Worm (Caenorhabditis elegans) whole organism, L1 larva: ENCODE measurements around the gene gtf-2H1.

ENCODE experiments used
- blmp-1 ChIP-seq: fragments of 150-350 bp; optimal IDR thresholded peaks from 2 replicates; lab custom pipeline; 2014; ENCODE audit warnings: missing biosample characterization, missing genetic modification characterization
- ces-1 ChIP-seq: fragments of 150-350 bp; optimal IDR thresholded peaks from 2 replicates; lab custom pipeline; 2014; ENCODE audit warnings: missing biosample characterization, missing genetic modification reagents, missing genetic modification characterization
- efl-3 ChIP-seq: fragments of 200-800 bp; sonication (Bioruptor generic); optimal IDR thresholded peaks from 2 replicates; lab custom pipeline; 2018; ENCODE audit warnings: mild to moderate bottlenecking, missing genetic modification characterization, missing compliant biosample characterization
- egl-27 ChIP-seq, 2 experiments: fragments of 150-350 bp in 1 of 2; sonication (generic microtip); optimal IDR thresholded peaks; 3 replicates each; lab custom pipeline; 2017 to 2018; ENCODE audit warnings: missing biosample characterization in 2 of 2, missing genetic modification characterization in 2 of 2, missing genetic modification reagents in 2 of 2
- elt-2 ChIP-seq: sonication (generic microtip); optimal IDR thresholded peaks from 2 replicates; lab custom pipeline; 2016; ENCODE audit warnings: missing genetic modification characterization, mild to moderate bottlenecking, inconsistent platforms, missing compliant biosample characterization, missing genetic modification reagents
- elt-3 ChIP-seq, 6 experiments: fragments of 150-350 bp in 1 of 6; sonication (generic microtip); optimal IDR thresholded peaks; 2 replicates each; lab custom pipeline; 2017 to 2018; ENCODE audit warnings: missing biosample characterization in 6 of 6, missing genetic modification characterization in 6 of 6, inconsistent platforms in 1 of 6
- fkh-10 ChIP-seq: sonication (generic microtip); optimal IDR thresholded peaks from 2 replicates; lab custom pipeline; 2017; ENCODE audit warnings: missing biosample characterization, missing genetic modification reagents, missing genetic modification characterization
- jun-1 ChIP-seq: fragments of 150-350 bp; optimal IDR thresholded peaks from 2 replicates; lab custom pipeline; 2014; ENCODE audit warnings: missing biosample characterization, missing genetic modification reagents, missing genetic modification characterization
- pqm-1 ChIP-seq: sonication (generic microtip); optimal IDR thresholded peaks from 3 replicates; lab custom pipeline; 2017; ENCODE audit warnings: missing biosample characterization, missing genetic modification characterization
- unc-30 ChIP-seq: sonication (generic microtip); optimal IDR thresholded peaks from 2 replicates; lab custom pipeline; 2017; ENCODE audit warnings: missing biosample characterization, missing genetic modification characterization
- zag-1 ChIP-seq: fragments of 150-350 bp; optimal IDR thresholded peaks from 2 replicates; lab custom pipeline; 2014; ENCODE audit warnings: missing biosample characterization, missing genetic modification characterization
- ztf-11 ChIP-seq, 2 experiments: sonication (generic microtip); optimal IDR thresholded peaks; 2 replicates each; lab custom pipeline; 2016 to 2017; ENCODE audit warnings: missing genetic modification characterization in 2 of 2, missing biosample characterization in 1 of 2, missing compliant biosample characterization in 1 of 2

- TF ChIP-seq elt-3 (tag; optimal IDR thresholded peaks at IDR 0.05; lab: Kevin White, UChicago), result no peak
- no peak for TF ChIP-seq efl-3 (GFP tag; lab: Kevin White, UChicago)
- no peak for TF ChIP-seq egl-27 (tag; optimal IDR thresholded peaks at IDR 0.05; lab: Kevin White, UChicago)
- no peak for TF ChIP-seq fkh-10 (GFP tag; lab: Kevin White, UChicago)
- no peak for TF ChIP-seq elt-2 (tag; lab: Kevin White, UChicago)
- TF ChIP-seq jun-1 (tag; lab: Kevin White, UChicago), result no peak
- no peak for TF ChIP-seq ztf-11 (tag; optimal IDR thresholded peaks at IDR 0.05; lab: Kevin White, UChicago)
- no peak for TF ChIP-seq zag-1 (tag; lab: Kevin White, UChicago)
- no peak for TF ChIP-seq ces-1 (GFP tag; lab: Kevin White, UChicago)
- no peak for TF ChIP-seq pqm-1
- no peak for TF ChIP-seq blmp-1
- TF ChIP-seq unc-30, result no peak
Observed at ce11 chrIV:184184-184583, 47.4 kb downstream of the gtf-2H1 start, which contains the start of gene pnc-1.
